Fruit fly (Drosophila melanogaster): ENCODE data around the gene CG1113.

CG1113 gene

DNA sequence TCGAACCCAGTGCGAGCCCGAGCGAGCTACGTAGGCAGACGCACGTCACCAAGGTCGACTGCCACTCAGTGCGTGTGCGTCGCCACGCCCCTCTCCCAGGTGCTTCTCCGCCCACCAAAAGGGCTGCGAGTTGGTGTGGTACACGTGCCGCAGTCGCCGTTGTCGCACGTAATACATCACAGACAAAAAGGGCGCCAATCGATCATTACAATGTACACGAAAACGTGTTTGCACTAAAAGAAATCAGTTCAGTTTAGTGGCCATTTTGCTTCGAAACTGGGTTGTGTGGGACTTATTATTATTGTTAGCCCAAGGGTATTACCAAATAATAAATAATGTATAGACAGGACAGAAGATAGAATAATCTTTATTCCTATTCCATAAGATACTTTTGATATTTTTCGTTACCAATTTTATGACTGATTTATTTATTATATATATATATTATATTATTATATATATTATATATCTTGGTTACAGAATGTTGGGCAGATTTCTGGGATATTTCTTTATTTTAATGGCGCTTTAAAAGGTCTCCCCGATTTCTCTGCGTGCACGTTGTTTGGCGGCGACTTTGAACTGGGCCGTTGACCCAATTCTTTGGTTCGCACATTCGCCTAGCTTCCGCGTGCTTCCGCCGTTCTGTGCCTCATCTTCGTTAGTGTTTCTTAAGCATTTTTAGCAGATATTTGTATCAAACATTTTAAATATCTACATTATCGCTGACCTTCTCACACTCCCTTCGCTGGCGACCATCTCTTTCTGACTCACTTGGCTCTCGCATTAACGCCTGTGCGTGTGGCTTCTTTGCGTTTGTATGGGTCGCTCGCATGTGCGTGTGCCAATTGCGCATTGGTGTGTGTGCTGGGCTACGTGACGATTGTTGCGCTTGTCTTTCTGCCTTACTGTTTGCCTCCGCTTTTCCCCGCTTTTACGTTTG, 10.6 kb downstream of the CG1113 start (continued):
- TF ChIP-seq CG31441 (GFP tag; IDR thresholded peaks at IDR 0.05) (peak; percentile 96), Dll (GFP tag; IDR thresholded peaks at IDR 0.05; ENCODE audit: partially characterized antibody) (0 out of 4 replicates have a peak, but pooled peaks have one; percentile 29), knrl (GFP tag; IDR thresholded peaks at IDR 0.05; ENCODE audit: partially characterized antibody) (no peak), CG5245 (GFP tag; optimal IDR thresholded peaks at IDR 0.05) (peak; percentile 52), CG4424 (GFP tag; optimal IDR thresholded peaks at IDR 0.05) (peak; percentile 87), pb (GFP tag; optimal IDR thresholded peaks at IDR 0.05) (no peak), chif (GFP tag; optimal IDR thresholded peaks at IDR 0.05) (peak; percentile 19 to 34), croc (GFP tag; conservative IDR thresholded peaks at IDR 0.05) (peak; percentile 46; the same call in 2 of the 3 replicates), CG9876 (GFP tag; optimal IDR thresholded peaks at IDR 0.05) (no peak), CG7928 (GFP tag; optimal IDR thresholded peaks at IDR 0.05) (peak; percentile 29), Camta (GFP tag; optimal IDR thresholded peaks at IDR 0.05) (no peak), ash1 (GFP tag; optimal IDR thresholded peaks at IDR 0.05) (no peak), cg (GFP tag; optimal IDR thresholded peaks at IDR 0.05) (peak; percentile 97), disco-r (GFP tag; optimal IDR thresholded peaks at IDR 0.05) (no peak), CG12659 (GFP tag; optimal IDR thresholded peaks at IDR 0.05) (peak; percentile 94), Ets65A (GFP tag) (peak; percentile 64), sna (GFP tag; IDR thresholded peaks at IDR 0.05; ENCODE audit: partially characterized antibody) (peak; percentile 50; the same call in 1 of the 2 replicates), sr (GFP tag; IDR thresholded peaks at IDR 0.05) (peak; percentile 100), C15 (GFP tag; IDR thresholded peaks at IDR 0.05) (no peak), CG10147 (GFP tag; optimal IDR thresholded peaks at IDR 0.05) (peak; percentile 77), pan (optimal IDR thresholded peaks at IDR 0.05) (peak in 1 of 2 experiments; percentile 23), pan (GFP tag; optimal IDR thresholded peaks at IDR 0.05 in 1 of 2, IDR thresholded peaks at IDR 0.05 in 1 of 2) (peak in 1 of 2 experiments; percentile 75), Hr51 (GFP tag; optimal IDR thresholded peaks at IDR 0.05) (peak in 1 of 2 experiments; percentile 95), CG15073 (GFP tag; optimal IDR thresholded peaks at IDR 0.05) (no peak), ac (GFP tag; optimal IDR thresholded peaks at IDR 0.05) (peak; percentile 72), sc (optimal IDR thresholded peaks at IDR 0.05) (no peak), sc (GFP tag; optimal IDR thresholded peaks at IDR 0.05) (peak; percentile 81), CG1603 (tag; optimal IDR thresholded peaks at IDR 0.05) (peak; percentile 51), CG9609 (GFP tag; optimal IDR thresholded peaks at IDR 0.05) (no peak), sima (GFP tag; optimal IDR thresholded peaks at IDR 0.05) (no peak), CG17829 (tag; optimal IDR thresholded peaks at IDR 0.05) (peak; percentile 93), CG14014 (GFP tag; IDR thresholded peaks at IDR 0.05) (peak; percentile 79), pita (GFP tag; optimal IDR thresholded peaks at IDR 0.05) (no peak), Ssrp (tag; optimal IDR thresholded peaks at IDR 0.05) (peak; percentile 87), Blimp-1 (GFP tag; optimal IDR thresholded peaks at IDR 0.05) (peak; percentile 82), Poxn (GFP tag; IDR thresholded peaks at IDR 0.05) (peak; percentile 42; the same call in 1 of the 2 replicates), sd (tag; optimal IDR thresholded peaks at IDR 0.05) (peak; percentile 98), E2f1 (GFP tag; IDR thresholded peaks at IDR 0.05) (peak; percentile 72), p53 (GFP tag; optimal IDR thresholded peaks at IDR 0.05) (no peak), tna (GFP tag; IDR thresholded peaks at IDR 0.05; ENCODE audit: partially characterized antibody) (peak; percentile 24; the same call in 1 of the 2 replicates), crc (GFP tag; optimal IDR thresholded peaks at IDR 0.05) (no peak), CG2129 (GFP tag; IDR thresholded peaks at IDR 0.05; ENCODE audit: partially characterized antibody) (no peak), CG11696 (GFP tag; IDR thresholded peaks at IDR 0.05) (peak; percentile 61), Optix (GFP tag; IDR thresholded peaks at IDR 0.05) (peak; percentile 43; the same call in 1 of the 3 replicates), mirr (GFP tag; optimal IDR thresholded peaks at IDR 0.05) (peak; percentile 69), pzg (GFP tag; optimal IDR thresholded peaks at IDR 0.05) (peak; percentile 0), MBD-R2 (GFP tag; IDR thresholded peaks at IDR 0.05) (peak; percentile 36; the same call in 1 of the 2 replicates), kni (GFP tag; optimal IDR thresholded peaks at IDR 0.05) (no peak)

All from whole organism, embryonic.